Worm (Caenorhabditis elegans): ENCODE data around the gene ZK899.7.

- TF ChIP-seq ceh-36 (tag; optimal IDR thresholded peaks at IDR 0.05): no peak
- no peak for TF ChIP-seq ama-1 (optimal IDR thresholded peaks at IDR 0.05)
- no peak for TF ChIP-seq hnd-1 (tag; optimal IDR thresholded peaks at IDR 0.05)
- TF ChIP-seq tbx-37 (GFP tag; conservative IDR thresholded peaks at IDR 0.05): no peak
- TF ChIP-seq ceh-13 (GFP tag; optimal IDR thresholded peaks at IDR 0.05): no peak
- no peak for TF ChIP-seq sea-1 (GFP tag; conservative IDR thresholded peaks at IDR 0.05)
- no peak for TF ChIP-seq flt-1 (GFP tag; IDR thresholded peaks at IDR 0.05)
These were observed 7.3 kb upstream of the ZK899.7 start for ce11 chrX:9456579-9456978.

Data from whole organism, early embryonic.